Worm (Caenorhabditis elegans): ENCODE results near the gene nrf-5.

DNA sequence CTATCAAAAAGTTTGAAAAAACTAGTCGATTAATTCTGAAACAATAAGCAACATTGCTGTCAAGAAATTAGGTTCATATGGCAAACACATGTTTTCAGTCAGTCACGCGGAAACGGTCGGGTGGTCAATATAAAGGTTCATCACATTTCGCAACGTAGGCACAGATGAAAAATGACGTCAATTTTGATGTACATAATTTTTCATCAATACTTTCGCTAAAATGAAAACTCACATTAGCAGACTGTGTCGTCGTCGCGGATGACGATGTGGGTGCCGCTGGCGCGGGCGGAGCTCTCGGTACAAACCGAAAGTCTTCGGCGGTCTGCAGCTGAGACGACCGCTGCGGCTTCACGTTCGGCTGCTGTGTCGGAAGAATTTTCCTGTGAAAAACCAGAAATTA, 24.2 kb upstream of the nrf-5 start, which contains the start of gene swan-2:
- TF ChIP-seq W03F9.2 (tag; optimal IDR thresholded peaks at IDR 0.05), result no peak
- no peak for TF ChIP-seq him-1 (tag; optimal IDR thresholded peaks at IDR 0.05)
- no peak for TF ChIP-seq dao-5 (tag; optimal IDR thresholded peaks at IDR 0.05)
